Worm (Caenorhabditis elegans): ENCODE results near the gene tbcc-1.
A peak's percentile ranks its signal among the peaks of the same experiment; 100 is the strongest.

The tbcc-1 gene

ce11 chrIII:2757478-2757877, 30.8 kb upstream of the tbcc-1 start:
- TF ChIP-seq mef-2 (tag; optimal IDR thresholded peaks at IDR 0.05) (no peak), tlp-1 (tag; optimal IDR thresholded peaks at IDR 0.05) (no peak), sptf-1 (tag; optimal IDR thresholded peaks at IDR 0.05) (no peak), C04F5.9 (tag; optimal IDR thresholded peaks at IDR 0.05) (no peak), aha-1 (tag; optimal IDR thresholded peaks at IDR 0.05) (no peak), ama-1 (optimal IDR thresholded peaks at IDR 0.05) (no peak), fkh-8 (tag; optimal IDR thresholded peaks at IDR 0.05) (no peak), mdl-1 (tag; optimal IDR thresholded peaks at IDR 0.05) (no peak), mab-9 (GFP tag; IDR thresholded peaks at IDR 0.05) (no peak), lin-35 (GFP tag; optimal IDR thresholded peaks at IDR 0.05) (no peak), fkh-10 (GFP tag; optimal IDR thresholded peaks at IDR 0.05) (no peak), dsc-1 (tag; optimal IDR thresholded peaks at IDR 0.05) (no peak), jun-1 (tag; optimal IDR thresholded peaks at IDR 0.05) (no peak), lin-39 (tag; optimal IDR thresholded peaks at IDR 0.05) (no peak), egl-13 (tag; optimal IDR thresholded peaks at IDR 0.05) (no peak), lin-15B (tag; optimal IDR thresholded peaks at IDR 0.05) (no peak), blmp-1 (tag; optimal IDR thresholded peaks at IDR 0.05) (no peak), ceh-88 (GFP tag; IDR thresholded peaks at IDR 0.05) (no peak)

ce11 chrIII:2758092-2758491, 30.1 kb upstream of the tbcc-1 start:
- TF ChIP-seq nhr-11 (tag; optimal IDR thresholded peaks at IDR 0.05) (no peak), lin-35 (GFP tag; optimal IDR thresholded peaks at IDR 0.05) (no peak), nhr-20 (tag; optimal IDR thresholded peaks at IDR 0.05) (no peak), efl-1 (optimal IDR thresholded peaks at IDR 0.05) (no peak), efl-1 (GFP tag; optimal IDR thresholded peaks at IDR 0.05 in 1 of 2) (peak in 1 of 2 experiments; percentile 68), pax-3 (tag; optimal IDR thresholded peaks at IDR 0.05) (no peak)

ce11 chrIII:2759308-2759707, 28.9 kb upstream of the tbcc-1 start:
- TF ChIP-seq ets-5 (GFP tag; IDR thresholded peaks at IDR 0.05) (no peak), nhr-12 (tag; optimal IDR thresholded peaks at IDR 0.05) (no peak), ztf-4 (tag; optimal IDR thresholded peaks at IDR 0.05) (no peak), snpc-4 (tag; optimal IDR thresholded peaks at IDR 0.05) (no peak), hpl-2 (GFP tag; optimal IDR thresholded peaks at IDR 0.05) (no peak), elt-2 (tag; optimal IDR thresholded peaks at IDR 0.05) (peak; percentile 43), lir-3 (tag; optimal IDR thresholded peaks at IDR 0.05; ENCODE audit: poor library complexity) (no peak)

ce11 chrIII:2760726-2761125, 27.5 kb upstream of the tbcc-1 start, which contains the start of gene pho-9:
TSS of gene pho-9 (minus strand) at chrIII:2760816.
- TF ChIP-seq irx-1 (tag; optimal IDR thresholded peaks at IDR 0.05) (no peak), mdl-1 (tag; optimal IDR thresholded peaks at IDR 0.05) (peak in 1 of 2 experiments; percentile 7), lin-35 (GFP tag; optimal IDR thresholded peaks at IDR 0.05) (peak in 1 of 2 experiments; percentile 31), pag-3 (tag; optimal IDR thresholded peaks at IDR 0.05; ENCODE audit: borderline replicate concordance, insufficient read depth) (no peak), lin-15B (tag; optimal IDR thresholded peaks at IDR 0.05) (no peak), hpl-2 (GFP tag; optimal IDR thresholded peaks at IDR 0.05) (no peak), unc-98 (GFP tag; IDR thresholded peaks at IDR 0.05) (no peak), jun-1 (tag; optimal IDR thresholded peaks at IDR 0.05) (peak; percentile 52), nhr-71 (tag; optimal IDR thresholded peaks at IDR 0.05) (no peak), mef-2 (tag; optimal IDR thresholded peaks at IDR 0.05) (no peak), elt-2 (tag; optimal IDR thresholded peaks at IDR 0.05) (peak; percentile 81), nhr-85 (tag) (no peak), efl-1 (optimal IDR thresholded peaks at IDR 0.05) (no peak), efl-1 (GFP tag; optimal IDR thresholded peaks at IDR 0.05 in 1 of 2) (no peak), nhr-11 (tag; optimal IDR thresholded peaks at IDR 0.05) (no peak), ceh-8 (GFP tag; optimal IDR thresholded peaks at IDR 0.05) (no peak), sox-4 (tag; optimal IDR thresholded peaks at IDR 0.05) (no peak), elt-3 (tag; optimal IDR thresholded peaks at IDR 0.05) (no peak), lir-3 (tag; optimal IDR thresholded peaks at IDR 0.05; ENCODE audit: poor library complexity) (no peak), aly-2 (tag; optimal IDR thresholded peaks at IDR 0.05) (no peak), blmp-1 (tag; optimal IDR thresholded peaks at IDR 0.05) (no peak), lsy-2 (tag; optimal IDR thresholded peaks at IDR 0.05) (no peak), egl-27 (tag; optimal IDR thresholded peaks at IDR 0.05) (no peak), ces-1 (GFP tag; optimal IDR thresholded peaks at IDR 0.05) (no peak)

Data from whole organism, L1 larva.